ENCODE assay signal across 3 fruit fly cellular contexts in the genomic region with DNA sequence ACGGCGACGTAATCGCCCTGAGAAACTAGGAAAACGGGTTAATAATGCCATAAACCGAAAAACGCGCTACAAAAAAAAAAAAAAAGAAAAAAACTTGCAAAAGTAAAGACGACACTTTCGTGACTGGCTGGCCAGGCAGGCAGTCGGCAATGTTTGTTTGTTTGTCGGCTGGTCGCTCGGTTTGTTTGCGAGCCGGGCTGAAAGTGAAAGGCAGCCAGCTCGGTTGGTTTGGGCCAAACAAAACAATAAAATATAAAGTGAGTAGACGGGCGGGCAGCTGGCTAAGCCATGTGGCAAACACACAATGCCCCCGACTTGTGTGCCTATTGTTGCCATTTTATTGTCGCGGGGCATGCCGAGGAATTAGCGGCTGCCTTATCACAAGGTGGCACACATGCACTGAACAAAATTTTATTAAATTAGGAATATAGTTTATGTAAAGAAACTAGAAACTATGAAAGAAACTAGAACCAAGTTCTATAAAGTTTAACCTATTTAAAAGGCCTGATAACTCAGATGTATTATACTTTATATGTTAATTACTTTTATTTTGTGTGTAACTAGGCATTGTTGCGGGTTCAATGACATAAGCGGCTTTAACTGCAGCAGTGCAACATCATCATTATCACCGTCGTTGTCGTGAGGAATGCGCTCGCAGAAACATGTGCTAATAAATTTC.
A peak's percentile ranks its signal among the peaks of the same experiment; 100 is the strongest.
TF ChIP-seq lines count a peak whose summit lies in the region.

No protein-coding gene starts in this region.

- no peak for TF ChIP-seq CTCF in whole organism, embryonic (GFP tag; optimal IDR thresholded peaks at IDR 0.05; lab: Kevin White, UChicago)

TF ChIP-seq in whole organism, embryonic, 481 proteins besides CTCF, POLR2A, EP300 and RAD21:
- TF ChIP-seq CG17568 (GFP tag; optimal IDR thresholded peaks at IDR 0.05; lab: Kevin White, UChicago) (no peak), Sox102F (GFP tag; optimal IDR thresholded peaks at IDR 0.05; lab: Kevin White, UChicago) (peak; percentile 6), CG31441 (GFP tag; IDR thresholded peaks at IDR 0.05; lab: Robert Waterston, UW) (0 out of 2 replicates have a peak, but pooled peaks have one; percentile 15), Deaf1 (tag; optimal IDR thresholded peaks at IDR 0.05; lab: Kevin White, UChicago) (peak; percentile 52), CG17186 (GFP tag; optimal IDR thresholded peaks at IDR 0.05; lab: Kevin White, UChicago) (no peak), CG5180 (GFP tag; optimal IDR thresholded peaks at IDR 0.05; lab: Kevin White, UChicago) (peak; percentile 39), Drgx (GFP tag; IDR thresholded peaks at IDR 0.05; lab: Robert Waterston, UW) (peak; percentile 59), Blimp-1 (GFP tag; optimal IDR thresholded peaks at IDR 0.05; lab: Kevin White, UChicago) (peak; percentile 79)

TF ChIP-seq in whole organism, prepupa, 60 proteins besides CTCF, POLR2A, EP300 and RAD21 (continues in another document):
- TF ChIP-seq pdm3 (GFP tag; optimal IDR thresholded peaks at IDR 0.05; lab: Kevin White, UChicago) (peak; percentile 36), CG6854 (GFP tag; optimal IDR thresholded peaks at IDR 0.05; lab: Kevin White, UChicago) (no peak), CG15336 (GFP tag; IDR thresholded peaks at IDR 0.05; lab: Robert Waterston, UW) (peak; percentile 70), cyc (GFP tag; optimal IDR thresholded peaks at IDR 0.05; lab: Kevin White, UChicago) (no peak), eg (GFP tag; IDR thresholded peaks at IDR 0.05; lab: Robert Waterston, UW) (peak; percentile 70; the same call in 2 of the 3 replicates), net (GFP tag; optimal IDR thresholded peaks at IDR 0.05; lab: Kevin White, UChicago) (no peak), ss (GFP tag; optimal IDR thresholded peaks at IDR 0.05; lab: Kevin White, UChicago) (no peak), Blimp-1 (GFP tag; optimal IDR thresholded peaks at IDR 0.05; lab: Kevin White, UChicago) (no peak), CG11902 (GFP tag; optimal IDR thresholded peaks at IDR 0.05; lab: Kevin White, UChicago) (no peak), OdsH (GFP tag; optimal IDR thresholded peaks at IDR 0.05; lab: Kevin White, UChicago) (peak; percentile 8), Sox102F (GFP tag; optimal IDR thresholded peaks at IDR 0.05; lab: Kevin White, UChicago) (no peak), CG8319 (GFP tag; optimal IDR thresholded peaks at IDR 0.05; lab: Kevin White, UChicago) (no peak), topi (GFP tag; optimal IDR thresholded peaks at IDR 0.05; lab: Kevin White, UChicago) (no peak), CG32006 (GFP tag; optimal IDR thresholded peaks at IDR 0.05; lab: Kevin White, UChicago) (peak; percentile 39), Smox (GFP tag; optimal IDR thresholded peaks at IDR 0.05; lab: Kevin White, UChicago) (no peak), CG6276 (GFP tag; optimal IDR thresholded peaks at IDR 0.05; lab: Kevin White, UChicago) (peak; percentile 37), fkh (GFP tag; optimal IDR thresholded peaks at IDR 0.05; lab: Kevin White, UChicago) (no peak), Eip93F (GFP tag; optimal IDR thresholded peaks at IDR 0.05; lab: Kevin White, UChicago) (no peak), Ets21C (GFP tag; optimal IDR thresholded peaks at IDR 0.05; lab: Kevin White, UChicago) (no peak), dac (GFP tag; optimal IDR thresholded peaks at IDR 0.05; lab: Kevin White, UChicago) (no peak), salr (GFP tag; optimal IDR thresholded peaks at IDR 0.05; lab: Kevin White, UChicago) (no peak), CG11762 (GFP tag; optimal IDR thresholded peaks at IDR 0.05; lab: Kevin White, UChicago; ENCODE audit: insufficient read depth) (no peak), Gug (GFP tag; IDR thresholded peaks at IDR 0.05; lab: Robert Waterston, UW) (no peak), CG3032 (tag; optimal IDR thresholded peaks at IDR 0.05; lab: Kevin White, UChicago) (no peak), Hr4 (GFP tag; optimal IDR thresholded peaks at IDR 0.05; lab: Kevin White, UChicago) (peak; percentile 70), CG31627 (GFP tag; optimal IDR thresholded peaks at IDR 0.05; lab: Kevin White, UChicago) (no peak), CG6163 (GFP tag; IDR thresholded peaks at IDR 0.05; lab: Robert Waterston, UW) (no peak), esn (GFP tag; optimal IDR thresholded peaks at IDR 0.05; lab: Kevin White, UChicago) (no peak), Sox14 (GFP tag; optimal IDR thresholded peaks at IDR 0.05; lab: Kevin White, UChicago) (no peak), lz (GFP tag; optimal IDR thresholded peaks at IDR 0.05; lab: Kevin White, UChicago) (no peak), fd59A (GFP tag; optimal IDR thresholded peaks at IDR 0.05; lab: Kevin White, UChicago) (no peak), Ets96B (tag; optimal IDR thresholded peaks at IDR 0.05; lab: Kevin White, UChicago) (no peak), svp (GFP tag; lab: Kevin White, UChicago) (no peak), Hr39 (GFP tag; optimal IDR thresholded peaks at IDR 0.05; lab: Kevin White, UChicago) (no peak), CG1621 (tag; optimal IDR thresholded peaks at IDR 0.05; lab: Kevin White, UChicago) (no peak), CG7368 (GFP tag; optimal IDR thresholded peaks at IDR 0.05; lab: Kevin White, UChicago) (no peak), fd85E (GFP tag; optimal IDR thresholded peaks at IDR 0.05; lab: Kevin White, UChicago) (no peak), CG8119 (GFP tag; IDR thresholded peaks at IDR 0.05; lab: Robert Waterston, UW) (peak; percentile 71), CG6808 (GFP tag; optimal IDR thresholded peaks at IDR 0.05; lab: Kevin White, UChicago) (no peak), Eip78C (GFP tag; lab: Kevin White, UChicago) (peak; percentile 40)

TF ChIP-seq in whole organism, pupa, 21 proteins besides CTCF, POLR2A, EP300 and RAD21:
- TF ChIP-seq CG9948 (tag; optimal IDR thresholded peaks at IDR 0.05; lab: Kevin White, UChicago) = peak; percentile 15
- peak; percentile 4 for TF ChIP-seq CG8159 (tag; optimal IDR thresholded peaks at IDR 0.05; lab: Kevin White, UChicago)
- TF ChIP-seq CG32121 (GFP tag; IDR thresholded peaks at IDR 0.05; lab: Robert Waterston, UW) = peak; percentile 59; the same call in 1 of the 2 replicates
- peak; percentile 2 for TF ChIP-seq CG14655 (GFP tag; optimal IDR thresholded peaks at IDR 0.05; lab: Kevin White, UChicago)
- TF ChIP-seq CG12605 (GFP tag; IDR thresholded peaks at IDR 0.05; lab: Robert Waterston, UW) = no peak
- TF ChIP-seq Ets98B (GFP tag; IDR thresholded peaks at IDR 0.05; lab: Robert Waterston, UW) = peak; percentile 9; the same call in 1 of the 2 replicates
